Worm (Caenorhabditis elegans) whole organism, young adult: ENCODE data around the gene C05B5.8.

Source experiments
- B0035.1 ChIP-seq: sonication (generic microtip); optimal IDR thresholded peaks from 2 replicates; lab custom pipeline; 2016; ENCODE audit warnings: missing genetic modification characterization, mild to moderate bottlenecking, missing compliant biosample characterization, missing genotype, missing genetic modification reagents
- B0336.3 ChIP-seq: fragments of 200-800 bp; sonication (Bioruptor generic); IDR thresholded peaks from 2 replicates; pipeline ENCODE4 v1.3.6; 2022; ENCODE audit warnings: missing genetic modification characterization, missing compliant biosample characterization
- C06A6.2 ChIP-seq: fragments of 200-800 bp; sonication (Bioruptor generic); conservative IDR thresholded peaks from 2 replicates; pipeline ENCODE4 v1.3.6; 2022; ENCODE audit warnings: missing genetic modification characterization, missing compliant biosample characterization
- F22D6.2 ChIP-seq: sonication (generic microtip); optimal IDR thresholded peaks from 2 replicates; lab custom pipeline; 2016; ENCODE audit warnings: mild to moderate bottlenecking, missing genetic modification characterization, missing compliant biosample characterization
- Y56A3A.18 ChIP-seq: fragments of 200-800 bp; sonication (Bioruptor generic); IDR thresholded peaks from 2 replicates; pipeline ENCODE4 v1.3.6; 2022; ENCODE audit warnings: missing genetic modification reagents, missing genetic modification characterization, missing compliant biosample characterization
- aptf-2 ChIP-seq: fragments of 200-800 bp; sonication (Bioruptor generic); conservative IDR thresholded peaks from 2 replicates; pipeline ENCODE4 v1.3.6; 2022; ENCODE audit warnings: missing genetic modification reagents, missing genetic modification characterization, missing compliant biosample characterization
- aptf-3 ChIP-seq: fragments of 200-800 bp; sonication (Bioruptor generic); IDR thresholded peaks from 2 replicates; pipeline ENCODE4 v1.3.6; 2022; ENCODE audit warnings: missing genetic modification characterization, missing compliant biosample characterization
- atf-7 ChIP-seq: sonication (generic microtip); optimal IDR thresholded peaks from 2 replicates; lab custom pipeline; 2017; ENCODE audit warnings: mild to moderate bottlenecking, missing genetic modification characterization, missing compliant biosample characterization
- bed-2 ChIP-seq: fragments of 200-800 bp; sonication (Bioruptor generic); IDR thresholded peaks from 2 replicates; pipeline ENCODE4 v1.3.6; 2022; ENCODE audit warnings: missing genetic modification reagents, missing genetic modification characterization, missing compliant biosample characterization
- dpl-1 ChIP-seq: fragments of 150-350 bp; optimal IDR thresholded peaks from 2 replicates; lab custom pipeline; 2014; ENCODE audit warnings: missing biosample characterization, missing genetic modification reagents, missing genetic modification characterization
- efl-1 ChIP-seq: fragments of 150-350 bp; optimal IDR thresholded peaks from 2 replicates; lab custom pipeline; 2014; ENCODE audit warnings: missing biosample characterization, missing genetic modification reagents, missing genetic modification characterization
- egl-18 ChIP-seq: fragments of 200-800 bp; sonication (Bioruptor generic); IDR thresholded peaks from 2 replicates; pipeline ENCODE4 v1.3.6; 2022; ENCODE audit warnings: missing genetic modification reagents, missing genetic modification characterization, missing compliant biosample characterization
- hlh-12 ChIP-seq: sonication (generic microtip); optimal IDR thresholded peaks from 2 replicates; lab custom pipeline; 2016; ENCODE audit warnings: missing genetic modification characterization, missing compliant biosample characterization
- hlh-26 ChIP-seq: fragments of 200-800 bp; sonication (Bioruptor generic); conservative IDR thresholded peaks from 2 replicates; pipeline ENCODE4 v1.3.6; 2022; ENCODE audit warnings: missing genetic modification reagents, missing genetic modification characterization, missing compliant biosample characterization
- hmg-20 ChIP-seq: fragments of 200-800 bp; sonication (Bioruptor generic); IDR thresholded peaks from 2 replicates; pipeline ENCODE4 v1.3.6; 2022; ENCODE audit warnings: missing genetic modification reagents, missing genetic modification characterization, missing compliant biosample characterization
- lag-1 ChIP-seq: fragments of 200-800 bp; sonication (Bioruptor generic); IDR thresholded peaks from 2 replicates; pipeline ENCODE4 v1.3.6; 2022; ENCODE audit warnings: missing genetic modification reagents, missing genetic modification characterization, missing compliant biosample characterization
- let-526 ChIP-seq: fragments of 200-800 bp; sonication (Bioruptor generic); IDR thresholded peaks from 2 replicates; pipeline ENCODE4 v1.3.6; 2022; ENCODE audit warnings: missing genetic modification reagents, missing genetic modification characterization, missing compliant biosample characterization
- lin-40 ChIP-seq: sonication (generic microtip); optimal IDR thresholded peaks from 2 replicates; lab custom pipeline; 2016; ENCODE audit warnings: missing genetic modification characterization, mild to moderate bottlenecking, missing compliant biosample characterization, missing genotype, missing genetic modification reagents
- lin-54 ChIP-seq: fragments of 200-800 bp; sonication (Bioruptor generic); optimal IDR thresholded peaks from 2 replicates; lab custom pipeline; 2018; ENCODE audit warnings: mild to moderate bottlenecking, missing genetic modification characterization, missing compliant biosample characterization
- lir-1 ChIP-seq: fragments of 200-800 bp; sonication (Bioruptor generic); conservative IDR thresholded peaks from 2 replicates; pipeline ENCODE4 v1.3.6; 2022; ENCODE audit warnings: missing genetic modification reagents, missing genetic modification characterization, missing compliant biosample characterization
- lsy-27 ChIP-seq: sonication (generic microtip); optimal IDR thresholded peaks from 2 replicates; lab custom pipeline; 2017; ENCODE audit warnings: missing genetic modification characterization, mild to moderate bottlenecking, missing compliant biosample characterization, antibody characterized with exemption, missing genotype, borderline replicate concordance; ENCODE audit not compliant: insufficient read depth
- madf-10 ChIP-seq: sonication (generic microtip); optimal IDR thresholded peaks from 2 replicates; lab custom pipeline; 2016; ENCODE audit warnings: mild to moderate bottlenecking, missing genetic modification characterization, missing compliant biosample characterization
- mcd-1 ChIP-seq: fragments of 200-800 bp; sonication (Bioruptor generic); IDR thresholded peaks from 2 replicates; pipeline ENCODE4 v1.3.6; 2022; ENCODE audit warnings: missing genetic modification reagents, missing genetic modification characterization, missing compliant biosample characterization
- nfya-1 ChIP-seq: sonication (generic microtip); optimal IDR thresholded peaks from 2 replicates; lab custom pipeline; 2017; ENCODE audit warnings: antibody characterized with exemption, missing compliant biosample characterization, missing genetic modification characterization, borderline replicate concordance; ENCODE audit not compliant: insufficient read depth
- nhr-120 ChIP-seq: fragments of 200-800 bp; sonication (Bioruptor generic); IDR thresholded peaks from 2 replicates; pipeline ENCODE4 v1.3.6; 2022; ENCODE audit warnings: missing genetic modification characterization, missing compliant biosample characterization
- pbrm-1 ChIP-seq: fragments of 200-800 bp; sonication (Bioruptor generic); IDR thresholded peaks from 2 replicates; pipeline ENCODE4 v1.3.6; 2022; ENCODE audit warnings: missing genetic modification reagents, missing genetic modification characterization, missing compliant biosample characterization
- snpc-1.3 ChIP-seq: sonication (generic microtip); optimal IDR thresholded peaks from 2 replicates; lab custom pipeline; 2017; ENCODE audit warnings: missing genetic modification characterization, mild to moderate bottlenecking, missing compliant biosample characterization, antibody characterized with exemption, moderate library complexity, missing genotype, missing genetic modification reagents; ENCODE audit not compliant: insufficient read depth
- somi-1 ChIP-seq: fragments of 200-800 bp; sonication (Bioruptor generic); optimal IDR thresholded peaks from 2 replicates; lab custom pipeline; 2018; ENCODE audit warnings: mild to moderate bottlenecking, missing genetic modification characterization, missing compliant biosample characterization
- tbp1 ChIP-seq: fragments of 200-800 bp; sonication (Bioruptor generic); optimal IDR thresholded peaks from 2 replicates; lab custom pipeline; 2018; ENCODE audit warnings: mild to moderate bottlenecking, missing genetic modification characterization, missing compliant biosample characterization
- unc-62 ChIP-seq: fragments of 150-350 bp; optimal IDR thresholded peaks from 2 replicates; lab custom pipeline; 2014; ENCODE audit warnings: missing biosample characterization, missing genetic modification reagents, missing genetic modification characterization
- ztf-18 ChIP-seq: sonication (generic microtip); optimal IDR thresholded peaks from 2 replicates; lab custom pipeline; 2016; ENCODE audit warnings: missing genotype, mild to moderate bottlenecking, missing genetic modification characterization, missing compliant biosample characterization
- ztf-26 ChIP-seq: sonication (generic microtip); optimal IDR thresholded peaks from 2 replicates; lab custom pipeline; 2017; ENCODE audit warnings: missing genetic modification characterization, missing compliant biosample characterization

C05B5.8 gene

ce11 chrIII:9984604-9985003, 22.0 kb downstream of the C05B5.8 start:
- TF ChIP-seq lag-1 (GFP tag; lab: Robert Waterston, UW) (no peak), Y56A3A.18 (no peak)

- TF ChIP-seq efl-1 (GFP tag; lab: Kevin White, UChicago), result no peak
- no peak for TF ChIP-seq F22D6.2 (tag; lab: Kevin White, UChicago)
- no peak for TF ChIP-seq hlh-26 (GFP tag; lab: Robert Waterston, UW)
- no peak for TF ChIP-seq tbp1
- no peak for TF ChIP-seq ztf-18 (tag; lab: Kevin White, UChicago)
- TF ChIP-seq lin-40 (tag; lab: Kevin White, UChicago), result no peak
- no peak for TF ChIP-seq let-526 (GFP tag; lab: Robert Waterston, UW)
- no peak for TF ChIP-seq atf-7 (tag; lab: Kevin White, UChicago)
- no peak for TF ChIP-seq B0035.1 (tag; lab: Kevin White, UChicago)
- no peak for TF ChIP-seq B0336.3 (GFP tag; lab: Robert Waterston, UW)
- no peak for TF ChIP-seq aptf-2 (GFP tag; lab: Robert Waterston, UW)
- no peak for TF ChIP-seq C06A6.2 (GFP tag; lab: Robert Waterston, UW)
Measured at ce11 chrIII:9982119-9982642, 24.4 kb downstream of the C05B5.8 start.

DNA sequence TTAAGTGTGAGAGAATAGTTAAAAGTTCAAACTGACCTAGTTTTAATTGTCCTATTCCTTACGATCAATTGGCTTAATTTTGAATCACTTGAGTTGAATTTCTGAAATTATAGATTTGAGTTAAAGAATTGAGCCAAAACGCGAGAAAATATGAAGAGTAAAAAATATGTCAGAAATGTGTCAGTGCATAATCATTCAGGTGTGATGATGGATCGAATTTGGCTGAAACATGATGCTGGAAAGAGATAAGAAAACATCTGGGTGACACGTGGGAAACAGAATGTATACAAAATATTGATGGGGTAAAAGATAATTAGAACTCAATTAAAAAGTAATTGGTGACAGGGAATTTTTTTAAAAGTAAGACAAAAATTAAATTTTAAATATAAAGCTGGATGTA, 32.8 kb downstream of the C05B5.8 start, which contains the start of gene R10E12.2:
R10E12.2 (minus strand) TSS at position 101 of the 400 bp plus-strand sequence.
- no peak for TF ChIP-seq hlh-12 (tag; lab: Kevin White, UChicago)
- TF ChIP-seq hmg-20, result no peak
- no peak for TF ChIP-seq snpc-1.3
- no peak for TF ChIP-seq lin-54 (GFP tag; lab: Kevin White, UChicago)
- no peak for TF ChIP-seq hlh-26 (GFP tag; lab: Robert Waterston, UW)
- no peak for TF ChIP-seq madf-10

DNA sequence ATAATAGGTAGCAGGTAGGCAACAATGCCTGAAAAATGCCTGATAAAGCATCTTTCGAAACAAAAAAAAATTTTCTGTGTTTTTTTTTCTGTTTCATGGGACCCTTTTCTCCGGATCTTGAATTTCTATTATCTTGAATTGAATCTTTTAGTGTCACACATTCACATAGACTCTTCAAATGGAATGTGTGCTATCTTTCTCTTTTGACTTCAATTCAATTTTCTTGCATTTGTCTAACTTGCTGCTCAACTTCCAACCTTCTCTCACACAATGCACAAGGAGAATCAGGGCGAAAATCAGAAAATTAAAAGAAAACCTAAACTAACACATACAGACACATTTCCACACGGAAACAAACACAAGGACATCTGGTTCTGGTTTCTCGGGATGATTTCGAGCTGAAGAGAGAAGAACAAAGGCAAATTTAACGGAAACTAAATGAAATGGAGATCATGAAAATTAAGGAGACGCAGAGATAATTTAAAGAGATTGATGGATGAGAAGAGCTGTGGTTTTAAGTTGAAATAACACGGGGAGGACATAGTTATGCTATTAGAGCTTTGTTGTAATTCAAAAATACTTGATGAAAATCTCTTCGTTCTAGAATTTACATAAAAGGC, 34.3 kb downstream of the C05B5.8 start:
- TF ChIP-seq bed-2 (GFP tag; lab: Robert Waterston, UW) (no peak), egl-18 (GFP tag; lab: Robert Waterston, UW) (no peak), aptf-3 (GFP tag; lab: Robert Waterston, UW) (no peak), somi-1 (GFP tag; lab: Kevin White, UChicago) (no peak), efl-1 (GFP tag; lab: Kevin White, UChicago) (no peak), atf-7 (tag; lab: Kevin White, UChicago) (no peak), pbrm-1 (GFP tag; lab: Robert Waterston, UW) (no peak), ztf-26 (tag; lab: Kevin White, UChicago) (no peak), lsy-27 (no peak), mcd-1 (GFP tag; lab: Robert Waterston, UW) (no peak), nhr-120 (GFP tag; lab: Robert Waterston, UW) (no peak), dpl-1 (GFP tag; lab: Kevin White, UChicago) (no peak), lir-1 (no peak), nfya-1 (tag; lab: Kevin White, UChicago) (no peak), unc-62 (GFP tag; lab: Kevin White, UChicago) (no peak)
